Fruit fly (Drosophila melanogaster) whole organism, embryonic: ENCODE measurements around the gene CG6443.

Source experiments
- Bdp1 ChIP-seq: fragments of 200-800 bp; sonication (Bioruptor generic); optimal IDR thresholded peaks from 3 replicates; lab custom pipeline; 2016; ENCODE audit warnings: missing biosample characterization, missing genetic modification characterization
- CG10209 ChIP-seq: fragments of 200-800 bp; sonication (Bioruptor generic); optimal IDR thresholded peaks from 3 replicates; lab custom pipeline; 2017; ENCODE audit warnings: missing biosample characterization, mild to moderate bottlenecking, missing genetic modification characterization, missing genetic modification reagents
- CG1233 ChIP-seq: fragments of 200-800 bp; sonication (Bioruptor generic); optimal IDR thresholded peaks from 4 replicates; lab custom pipeline; 2018; ENCODE audit warnings: missing biosample characterization, mild to moderate bottlenecking, missing genetic modification characterization
- CG12391 ChIP-seq: fragments of 200-800 bp; sonication (Bioruptor generic); optimal IDR thresholded peaks from 3 replicates; lab custom pipeline; 2018; ENCODE audit warnings: missing biosample characterization, mild to moderate bottlenecking, missing genetic modification characterization, moderate library complexity
- CG13775 ChIP-seq: fragments of 200-800 bp; sonication (Bioruptor generic); optimal IDR thresholded peaks from 3 replicates; lab custom pipeline; 2017; ENCODE audit warnings: missing biosample characterization, mild to moderate bottlenecking, missing genetic modification characterization
- CG1529 ChIP-seq: fragments of 200-800 bp; sonication (Bioruptor generic); optimal IDR thresholded peaks from 3 replicates; lab custom pipeline; 2018; ENCODE audit warnings: missing biosample characterization, missing genetic modification characterization
- CG16863 ChIP-seq: fragments of 200-800 bp; sonication (Bioruptor generic); optimal IDR thresholded peaks from 3 replicates; lab custom pipeline; 2016; ENCODE audit warnings: missing biosample characterization, missing genetic modification characterization
- CG18262 ChIP-seq: fragments of 200-800 bp; optimal IDR thresholded peaks from 3 replicates; lab custom pipeline; 2019; ENCODE audit warnings: missing biosample characterization, mild to moderate bottlenecking, missing genetic modification characterization, moderate library complexity
- CG18599 ChIP-seq: fragments of 200-800 bp; sonication (Bioruptor generic); optimal IDR thresholded peaks from 3 replicates; lab custom pipeline; 2017; ENCODE audit warnings: missing biosample characterization, missing genetic modification characterization, mild to moderate bottlenecking, moderate library complexity, missing genetic modification reagents
- CG31224 ChIP-seq: fragments of 200-800 bp; sonication (Bioruptor generic); IDR thresholded peaks from 2 replicates; pipeline ENCODE4 v1.3.6; 2022; ENCODE audit warnings: missing biosample characterization, missing genetic modification characterization
- CG32767 ChIP-seq: fragments of 200-800 bp; sonication (Bioruptor generic); IDR thresholded peaks from 2 replicates; pipeline ENCODE4 v1.3.6; 2022; ENCODE audit warnings: missing biosample characterization, missing genetic modification characterization
- CG3281 ChIP-seq: fragments of 200-800 bp; sonication (Bioruptor generic); optimal IDR thresholded peaks from 3 replicates; lab custom pipeline; 2017; ENCODE audit warnings: missing biosample characterization, mild to moderate bottlenecking, missing genetic modification characterization
- CG4404 ChIP-seq: fragments of 200-800 bp; sonication (Bioruptor generic); IDR thresholded peaks from 2 replicates; pipeline ENCODE4 v1.3.6; 2022; ENCODE audit warnings: missing biosample characterization, missing genetic modification characterization
- CrebB ChIP-seq: fragments of 200-800 bp; sonication (Bioruptor generic); optimal IDR thresholded peaks from 3 replicates; lab custom pipeline; 2018; ENCODE audit warnings: missing biosample characterization, mild to moderate bottlenecking, missing genetic modification characterization
- Deaf1 ChIP-seq: fragments of 200-800 bp; optimal IDR thresholded peaks from 3 replicates; lab custom pipeline; 2019; ENCODE audit warnings: missing biosample characterization, mild to moderate bottlenecking, missing genetic modification characterization, moderate library complexity
- Dll ChIP-seq: fragments of 200-800 bp; sonication (Bioruptor generic); IDR thresholded peaks from 4 replicates; pipeline ENCODE4 v1.3.6; 2022; ENCODE audit warnings: missing biosample characterization, missing genetic modification characterization; ENCODE audit not compliant: partially characterized antibody
- Doc2 ChIP-seq: fragments of 200-800 bp; sonication (Bioruptor generic); IDR thresholded peaks from 2 replicates; pipeline ENCODE4 v1.3.6; 2022; ENCODE audit warnings: missing biosample characterization, missing genetic modification characterization
- E2f2 ChIP-seq: fragments of 200-800 bp; sonication (Bioruptor generic); IDR thresholded peaks from 2 replicates; pipeline ENCODE4 v1.3.6; 2022; ENCODE audit warnings: missing biosample characterization, missing genetic modification characterization
- HLHmδ ChIP-seq: fragments of 200-800 bp; sonication (Bioruptor generic); optimal IDR thresholded peaks from 2 replicates; lab custom pipeline; 2018; ENCODE audit warnings: missing biosample characterization, mild to moderate bottlenecking, missing genetic modification characterization, moderate library complexity
- HmgZ ChIP-seq: fragments of 200-800 bp; sonication (Bioruptor generic); optimal IDR thresholded peaks from 2 replicates; lab custom pipeline; 2018; ENCODE audit warnings: missing biosample characterization, mild to moderate bottlenecking, missing genetic modification characterization
- MESR4 ChIP-seq: fragments of 200-800 bp; sonication (Bioruptor generic); optimal IDR thresholded peaks from 2 replicates; lab custom pipeline; 2018; ENCODE audit warnings: missing biosample characterization, mild to moderate bottlenecking, missing genetic modification characterization, moderate library complexity
- Mrtf ChIP-seq: fragments of 200-800 bp; sonication (Bioruptor generic); IDR thresholded peaks from 3 replicates; pipeline ENCODE4 v1.3.6; 2022; ENCODE audit warnings: missing biosample characterization, missing genetic modification characterization
- Nf-YA ChIP-seq: fragments of 200-800 bp; sonication (Bioruptor generic); IDR thresholded peaks from 2 replicates; pipeline ENCODE4 v1.3.6; 2022; ENCODE audit warnings: missing biosample characterization, missing genetic modification characterization
- Nf-YB ChIP-seq: fragments of 200-800 bp; sonication (Bioruptor generic); optimal IDR thresholded peaks from 3 replicates; lab custom pipeline; 2019; ENCODE audit warnings: missing biosample characterization, mild to moderate bottlenecking, missing genetic modification characterization, moderate library complexity
- Opbp ChIP-seq: fragments of 200-800 bp; sonication (Bioruptor generic); IDR thresholded peaks from 3 replicates; pipeline ENCODE4 v1.3.6; 2022; ENCODE audit warnings: missing biosample characterization, missing genetic modification characterization; ENCODE audit not compliant: partially characterized antibody
- Ravus ChIP-seq: fragments of 200-800 bp; sonication (Bioruptor generic); IDR thresholded peaks from 2 replicates; pipeline ENCODE4 v1.3.6; 2022; ENCODE audit warnings: missing biosample characterization, missing genetic modification characterization
- Scr ChIP-seq: fragments of 200-800 bp; sonication (Bioruptor generic); IDR thresholded peaks from 2 replicates; pipeline ENCODE4 v1.3.6; 2022; ENCODE audit warnings: missing biosample characterization, missing genetic modification characterization; ENCODE audit not compliant: partially characterized antibody
- Xrp1 ChIP-seq: fragments of 200-800 bp; sonication (Bioruptor generic); IDR thresholded peaks from 2 replicates; pipeline ENCODE4 v1.3.6; 2022; ENCODE audit warnings: missing biosample characterization, missing genetic modification characterization
- al ChIP-seq: fragments of 200-800 bp; sonication (Bioruptor generic); IDR thresholded peaks from 2 replicates; pipeline ENCODE4 v1.3.6; 2022; ENCODE audit warnings: missing biosample characterization, missing genetic modification characterization
- ap ChIP-seq: fragments of 200-800 bp; sonication (Bioruptor generic); IDR thresholded peaks from 2 replicates; pipeline ENCODE4 v1.3.6; 2022; ENCODE audit warnings: missing biosample characterization, missing genetic modification characterization
- cg ChIP-seq: fragments of 200-800 bp; sonication (Bioruptor generic); optimal IDR thresholded peaks from 3 replicates; lab custom pipeline; 2019; ENCODE audit warnings: missing biosample characterization, mild to moderate bottlenecking, missing genetic modification characterization, moderate library complexity
- cwo ChIP-seq: fragments of 200-800 bp; sonication (Bioruptor generic); optimal IDR thresholded peaks from 3 replicates; lab custom pipeline; 2017; ENCODE audit warnings: missing biosample characterization, missing genetic modification characterization, mild to moderate bottlenecking, moderate library complexity, missing genetic modification reagents
- dysf ChIP-seq: fragments of 200-800 bp; sonication (Bioruptor generic); IDR thresholded peaks from 3 replicates; pipeline ENCODE4 v1.3.6; 2022; ENCODE audit warnings: missing biosample characterization, missing genetic modification characterization
- emc ChIP-seq: fragments of 200-800 bp; sonication (Bioruptor generic); optimal IDR thresholded peaks from 2 replicates; lab custom pipeline; 2016; ENCODE audit warnings: missing biosample characterization, missing genetic modification characterization
- fd96Cb ChIP-seq: fragments of 200-800 bp; sonication (Bioruptor generic); optimal IDR thresholded peaks from 2 replicates; lab custom pipeline; 2018; ENCODE audit warnings: missing biosample characterization, mild to moderate bottlenecking, missing genetic modification characterization, moderate library complexity
- ftz-f1 ChIP-seq: fragments of 200-800 bp; sonication (Bioruptor generic); optimal IDR thresholded peaks from 2 replicates; lab custom pipeline; 2016; ENCODE audit warnings: missing biosample characterization, missing genetic modification characterization
- gce ChIP-seq: fragments of 200-800 bp; sonication (Bioruptor generic); IDR thresholded peaks from 3 replicates; pipeline ENCODE4 v1.3.6; 2022; ENCODE audit warnings: missing biosample characterization, missing genetic modification characterization
- gem ChIP-seq: fragments of 200-800 bp; sonication (Bioruptor generic); optimal IDR thresholded peaks from 2 replicates; lab custom pipeline; 2019; ENCODE audit warnings: missing biosample characterization, mild to moderate bottlenecking, missing genetic modification characterization, moderate library complexity
- gfzf ChIP-seq: fragments of 200-800 bp; sonication (Bioruptor generic); optimal IDR thresholded peaks from 2 replicates; lab custom pipeline; 2016; ENCODE audit warnings: missing biosample characterization, mild to moderate bottlenecking, missing genetic modification characterization, moderate library complexity
- h ChIP-seq: fragments of >200 bp; optimal IDR thresholded peaks from 2 replicates; lab custom pipeline; 2017
- hkb ChIP-seq, 2 experiments: fragments of 200-800 bp in 1 of 2; fragments of >200 bp in 1 of 2; sonication (Bioruptor generic) in 1 of 2; IDR thresholded peaks in 1 of 2; optimal IDR thresholded peaks in 1 of 2; 2 replicates each; pipeline versions ENCODE4 v1.3.6 to Lab custom; 2017 to 2022; ENCODE audit warnings: missing biosample characterization in 1 of 2, missing genetic modification characterization in 1 of 2
- kay ChIP-seq: fragments of 200-800 bp; sonication (Bioruptor generic); optimal IDR thresholded peaks from 2 replicates; lab custom pipeline; 2016; ENCODE audit warnings: missing biosample characterization, missing genetic modification characterization
- kni ChIP-seq: fragments of 200-800 bp; sonication (Bioruptor generic); optimal IDR thresholded peaks from 3 replicates; lab custom pipeline; 2017; ENCODE audit warnings: mild to moderate bottlenecking, missing biosample characterization, missing genetic modification reagents, missing genetic modification characterization
- nau ChIP-seq: fragments of 200-800 bp; sonication (Bioruptor generic); optimal IDR thresholded peaks from 3 replicates; lab custom pipeline; 2017; ENCODE audit warnings: missing biosample characterization, mild to moderate bottlenecking, missing genetic modification characterization, missing genetic modification reagents
- nom ChIP-seq: fragments of 200-800 bp; sonication (Bioruptor generic); optimal IDR thresholded peaks from 2 replicates; lab custom pipeline; 2017; ENCODE audit warnings: missing biosample characterization, missing genetic modification characterization, mild to moderate bottlenecking, moderate library complexity, missing genetic modification reagents
- p53 ChIP-seq: fragments of 200-800 bp; sonication (Bioruptor generic); optimal IDR thresholded peaks from 2 replicates; lab custom pipeline; 2016; ENCODE audit warnings: missing biosample characterization, missing genetic modification characterization
- pho ChIP-seq: fragments of 200-800 bp; sonication (Bioruptor generic); optimal IDR thresholded peaks from 2 replicates; lab custom pipeline; 2016; ENCODE audit warnings: missing biosample characterization, missing genetic modification characterization
- pita ChIP-seq: fragments of 200-800 bp; sonication (Bioruptor generic); optimal IDR thresholded peaks from 2 replicates; lab custom pipeline; 2017; ENCODE audit warnings: missing biosample characterization, mild to moderate bottlenecking, missing genetic modification characterization
- twi ChIP-seq: fragments of 200-800 bp; optimal IDR thresholded peaks from 2 replicates; lab custom pipeline; 2019; ENCODE audit warnings: missing biosample characterization, mild to moderate bottlenecking, missing genetic modification characterization, moderate library complexity
- vnd ChIP-seq: fragments of 200-800 bp; sonication (Bioruptor generic); IDR thresholded peaks from 3 replicates; pipeline ENCODE4 v1.3.6; 2022; ENCODE audit warnings: missing biosample characterization, missing genetic modification characterization; ENCODE audit not compliant: partially characterized antibody

CG6443 gene

DNA sequence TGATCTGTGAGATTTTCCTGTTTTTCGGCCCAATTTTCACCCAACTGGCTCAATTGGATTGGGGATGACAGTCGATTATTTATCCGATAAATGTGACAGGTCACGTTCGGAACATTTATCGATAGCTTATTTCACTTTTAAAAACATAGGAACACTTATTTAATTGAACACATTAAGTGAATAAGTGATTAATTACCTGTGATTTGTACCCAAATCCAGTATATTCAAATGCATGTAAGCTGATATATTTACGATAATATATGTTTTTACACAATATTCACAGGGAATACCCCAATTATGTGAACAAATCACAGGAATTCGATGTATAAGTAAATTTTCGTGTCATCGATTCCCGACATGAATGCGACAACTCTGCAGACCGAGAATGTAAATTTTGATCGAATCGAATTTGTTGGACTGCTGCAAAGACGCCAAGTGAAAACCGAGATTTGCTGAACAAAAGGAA, 3.6 kb downstream of the CG6443 start, which contains the start of the genes EMC3 and Dpy-30L1 (continued):
- TF ChIP-seq Dll (peak; percentile 94), dysf (GFP tag; lab: Robert Waterston, UW) (peak; percentile 57; the same call in 2 of the 3 replicates), kni (no peak), HLHmδ (no peak), Xrp1 (GFP tag; lab: Robert Waterston, UW) (peak; percentile 37; the same call in 1 of the 2 replicates), CG12391 (tag; lab: Kevin White, UChicago) (peak; percentile 78), E2f2 (GFP tag; lab: Robert Waterston, UW) (peak; percentile 54; the same call in 1 of the 2 replicates), Bdp1 (no peak), h (lab: Kevin White, UChicago) (no peak), CG3281 (GFP tag; lab: Kevin White, UChicago) (no peak), CG31224 (GFP tag; lab: Robert Waterston, UW) (0 out of 2 replicates have a peak, but pooled peaks have one; percentile 35), Opbp (GFP tag; lab: Robert Waterston, UW) (peak; percentile 72; the same call in 2 of the 3 replicates), Nf-YA (GFP tag; lab: Robert Waterston, UW) (no peak), Deaf1 (tag; lab: Kevin White, UChicago) (no peak), gce (GFP tag; lab: Robert Waterston, UW) (no peak), cwo (GFP tag; lab: Kevin White, UChicago) (no peak), CG32767 (GFP tag; lab: Robert Waterston, UW) (0 out of 2 replicates have a peak, but pooled peaks have one; percentile 25), CG13775 (GFP tag; lab: Kevin White, UChicago) (peak; percentile 70), ftz-f1 (GFP tag; lab: Kevin White, UChicago) (no peak), Nf-YB (GFP tag; lab: Kevin White, UChicago) (peak; percentile 25), CrebB (tag; lab: Kevin White, UChicago) (no peak), cg (GFP tag; lab: Kevin White, UChicago) (no peak), Mrtf (no peak), pho (peak; percentile 48), fd96Cb (tag; lab: Kevin White, UChicago) (peak; percentile 2), al (GFP tag; lab: Robert Waterston, UW) (peak; percentile 54; the same call in 1 of the 2 replicates), p53 (no peak), kay (peak; percentile 30), Doc2 (no peak), CG16863 (peak; percentile 33), hkb (optimal IDR thresholded peaks at IDR 0.05; lab: Kevin White, UChicago) (no peak), hkb (GFP tag; IDR thresholded peaks at IDR 0.05; lab: Robert Waterston, UW) (peak; percentile 57), nom (GFP tag; lab: Kevin White, UChicago) (no peak), MESR4 (GFP tag; lab: Kevin White, UChicago) (peak; percentile 21), gfzf (GFP tag; lab: Kevin White, UChicago) (peak; percentile 7), twi (no peak), Ravus (GFP tag; lab: Robert Waterston, UW) (no peak), gem (tag; lab: Kevin White, UChicago) (no peak), CG18599 (GFP tag; lab: Kevin White, UChicago) (no peak), Scr (peak; percentile 92), CG1233 (GFP tag; lab: Kevin White, UChicago) (no peak), vnd (GFP tag; lab: Robert Waterston, UW) (peak; percentile 78), CG18262 (tag; lab: Kevin White, UChicago) (peak; percentile 66), emc (GFP tag; lab: Kevin White, UChicago) (no peak), nau (GFP tag; lab: Kevin White, UChicago) (no peak), CG1529 (GFP tag; lab: Kevin White, UChicago) (no peak), CG10209 (GFP tag; lab: Kevin White, UChicago) (peak; percentile 78), ap (GFP tag; lab: Robert Waterston, UW) (no peak), CG4404 (GFP tag; lab: Robert Waterston, UW) (no peak), HmgZ (peak; percentile 64), pita (no peak)
